Worm (Caenorhabditis elegans): ENCODE results near the gene Y53F4B.5.
A peak's percentile ranks its signal among the peaks of the same experiment; 100 is the strongest.

Y53F4B.5 gene

ce11 chrII:14969320-14969950 is 14.4 kb downstream of the Y53F4B.5 start, which contains the start of the genes pole-4, nsun-5 and metl-2:
Gene pole-4, minus strand, starts transcription at chrII:14969354.
Gene nsun-5, plus strand, starts transcription at chrII:14969617.
Gene metl-2, plus strand, starts transcription at chrII:14969900.
- no peak for TF ChIP-seq dao-5 (tag; optimal IDR thresholded peaks at IDR 0.05)
- peak; percentile 35 for TF ChIP-seq W03F9.2 (tag; optimal IDR thresholded peaks at IDR 0.05)

ce11 chrII:14968275-14968674 is 15.5 kb downstream of the Y53F4B.5 start:
- TF ChIP-seq dao-5 (tag; optimal IDR thresholded peaks at IDR 0.05) = no peak
- TF ChIP-seq W03F9.2 (tag; optimal IDR thresholded peaks at IDR 0.05) = no peak
- TF ChIP-seq him-1 (tag; optimal IDR thresholded peaks at IDR 0.05) = no peak

ce11 chrII:14967084-14967483 is 16.7 kb downstream of the Y53F4B.5 start:
- TF ChIP-seq W03F9.2 (tag; optimal IDR thresholded peaks at IDR 0.05) = no peak
- no peak for TF ChIP-seq him-1 (tag; optimal IDR thresholded peaks at IDR 0.05)
- TF ChIP-seq dao-5 (tag; optimal IDR thresholded peaks at IDR 0.05) = no peak

ce11 chrII:14966420-14966819 is 17.4 kb downstream of the Y53F4B.5 start:
- TF ChIP-seq him-1 (tag; optimal IDR thresholded peaks at IDR 0.05) = no peak
- no peak for TF ChIP-seq dao-5 (tag; optimal IDR thresholded peaks at IDR 0.05)
- no peak for TF ChIP-seq W03F9.2 (tag; optimal IDR thresholded peaks at IDR 0.05)

ce11 chrII:14964877-14965276 is 18.9 kb downstream of the Y53F4B.5 start:
- TF ChIP-seq dao-5 (tag; optimal IDR thresholded peaks at IDR 0.05) (no peak), W03F9.2 (tag; optimal IDR thresholded peaks at IDR 0.05) (no peak), him-1 (tag; optimal IDR thresholded peaks at IDR 0.05) (no peak)

- TF ChIP-seq dao-5 (tag; optimal IDR thresholded peaks at IDR 0.05) (no peak), him-1 (tag; optimal IDR thresholded peaks at IDR 0.05) (no peak), W03F9.2 (tag; optimal IDR thresholded peaks at IDR 0.05) (no peak)
Observed at ce11 chrII:14964008-14964407, 19.8 kb downstream of the Y53F4B.5 start, which contains the start of gene elo-9. Gene elo-9, minus strand, starts transcription at chrII:14964108.

- no peak for TF ChIP-seq W03F9.2 (tag; optimal IDR thresholded peaks at IDR 0.05)
- no peak for TF ChIP-seq him-1 (tag; optimal IDR thresholded peaks at IDR 0.05)
- no peak for TF ChIP-seq dao-5 (tag; optimal IDR thresholded peaks at IDR 0.05)
Observed at ce11 chrII:14959273-14959672, 24.5 kb downstream of the Y53F4B.5 start.

- TF ChIP-seq dao-5 (tag; optimal IDR thresholded peaks at IDR 0.05) (no peak), W03F9.2 (tag; optimal IDR thresholded peaks at IDR 0.05) (no peak), him-1 (tag; optimal IDR thresholded peaks at IDR 0.05) (no peak)
Observed at ce11 chrII:14958113-14958512, 25.7 kb downstream of the Y53F4B.5 start, which contains the start of gene Y53F4B.1. Gene Y53F4B.1, minus strand, starts transcription at chrII:14958213.

ce11 chrII:14952464-14953064 is 31.2 kb downstream of the Y53F4B.5 start:
- no peak for TF ChIP-seq him-1 (tag; optimal IDR thresholded peaks at IDR 0.05)
- TF ChIP-seq dao-5 (tag; optimal IDR thresholded peaks at IDR 0.05) = no peak
- TF ChIP-seq W03F9.2 (tag; optimal IDR thresholded peaks at IDR 0.05) = no peak

- TF ChIP-seq W03F9.2 (tag; optimal IDR thresholded peaks at IDR 0.05) (no peak), dao-5 (tag; optimal IDR thresholded peaks at IDR 0.05) (no peak), him-1 (tag; optimal IDR thresholded peaks at IDR 0.05) (no peak)
Observed at ce11 chrII:14946545-14946944, 37.3 kb downstream of the Y53F4B.5 start.

- TF ChIP-seq dao-5 (tag; optimal IDR thresholded peaks at IDR 0.05) (no peak), W03F9.2 (tag; optimal IDR thresholded peaks at IDR 0.05) (no peak), him-1 (tag; optimal IDR thresholded peaks at IDR 0.05) (no peak)
Observed at ce11 chrII:14945518-14945917, 38.3 kb downstream of the Y53F4B.5 start.

ce11 chrII:14940980-14941379 is 42.8 kb downstream of the Y53F4B.5 start:
- TF ChIP-seq him-1 (tag; optimal IDR thresholded peaks at IDR 0.05) = no peak
- TF ChIP-seq dao-5 (tag; optimal IDR thresholded peaks at IDR 0.05) = no peak
- no peak for TF ChIP-seq W03F9.2 (tag; optimal IDR thresholded peaks at IDR 0.05)

- TF ChIP-seq dao-5 (tag; optimal IDR thresholded peaks at IDR 0.05) (no peak), W03F9.2 (tag; optimal IDR thresholded peaks at IDR 0.05) (no peak), him-1 (tag; optimal IDR thresholded peaks at IDR 0.05) (no peak)
Observed at ce11 chrII:14940325-14940724, 43.5 kb downstream of the Y53F4B.5 start.

ce11 chrII:14938319-14938718 is 45.5 kb downstream of the Y53F4B.5 start:
- peak; percentile 13 for TF ChIP-seq him-1 (tag; optimal IDR thresholded peaks at IDR 0.05)
- no peak for TF ChIP-seq dao-5 (tag; optimal IDR thresholded peaks at IDR 0.05)
